Worm (Caenorhabditis elegans) whole organism, L1 larva: ENCODE measurements around the gene fbxb-60.
"Not testable (repeated sequence)": the region's sequence is repeated elsewhere in the genome, so short reads cannot be mapped to it uniquely, and the experiment has no call there.

Source experiments
- C16A3.4 ChIP-seq: fragments of 150-350 bp; optimal IDR thresholded peaks from 2 replicates; lab custom pipeline; 2014; ENCODE audit warnings: missing biosample characterization, missing genetic modification characterization
- C34B4.2 ChIP-seq: sonication (generic microtip); optimal IDR thresholded peaks from 2 replicates; lab custom pipeline; 2017; ENCODE audit warnings: mild to moderate bottlenecking, missing genetic modification characterization, missing compliant biosample characterization
- F16B12.6 ChIP-seq: fragments of 150-350 bp; optimal IDR thresholded peaks from 2 replicates; lab custom pipeline; 2014; ENCODE audit warnings: missing biosample characterization, missing genetic modification characterization
- alr-1 ChIP-seq: fragments of 200-800 bp; sonication (Bioruptor generic); optimal IDR thresholded peaks from 2 replicates; lab custom pipeline; 2018; ENCODE audit warnings: borderline replicate concordance, mild to moderate bottlenecking, missing genetic modification characterization, missing compliant biosample characterization
- blmp-1 ChIP-seq: fragments of 150-350 bp; optimal IDR thresholded peaks from 2 replicates; lab custom pipeline; 2014; ENCODE audit warnings: missing biosample characterization, missing genetic modification characterization
- ceh-63 ChIP-seq: fragments of 200-800 bp; sonication (Bioruptor generic); optimal IDR thresholded peaks from 2 replicates; lab custom pipeline; 2018; ENCODE audit warnings: mild to moderate bottlenecking, missing genetic modification characterization, missing compliant biosample characterization
- ceh-8 ChIP-seq: fragments of 200-800 bp; sonication (Bioruptor generic); optimal IDR thresholded peaks from 2 replicates; lab custom pipeline; 2018; ENCODE audit warnings: mild to moderate bottlenecking, missing genetic modification characterization, moderate library complexity, missing compliant biosample characterization
- ceh-90 ChIP-seq: sonication (generic microtip); optimal IDR thresholded peaks from 2 replicates; lab custom pipeline; 2016; ENCODE audit warnings: missing genetic modification characterization, missing compliant biosample characterization
- ces-1 ChIP-seq: fragments of 150-350 bp; optimal IDR thresholded peaks from 2 replicates; lab custom pipeline; 2014; ENCODE audit warnings: missing biosample characterization, missing genetic modification reagents, missing genetic modification characterization
- dpl-1 ChIP-seq, 3 experiments: fragments of 150-350 bp in 2 of 3; sonication (generic microtip) in 1 of 3; optimal IDR thresholded peaks; 2 replicates each; lab custom pipeline; 2014 to 2017; ENCODE audit warnings: missing biosample characterization in 3 of 3, missing genetic modification characterization in 3 of 3, missing genetic modification reagents in 3 of 3
- egl-27 ChIP-seq, 2 experiments: fragments of 150-350 bp in 1 of 2; sonication (generic microtip); optimal IDR thresholded peaks; 3 replicates each; lab custom pipeline; 2017 to 2018; ENCODE audit warnings: missing biosample characterization in 2 of 2, missing genetic modification characterization in 2 of 2, missing genetic modification reagents in 2 of 2
- elt-3 ChIP-seq, 6 experiments: fragments of 150-350 bp in 1 of 6; sonication (generic microtip); optimal IDR thresholded peaks; 2 replicates each; lab custom pipeline; 2017 to 2018; ENCODE audit warnings: missing biosample characterization in 6 of 6, missing genetic modification characterization in 6 of 6, inconsistent platforms in 1 of 6
- isw-1 ChIP-seq: fragments of 200-800 bp; sonication (Bioruptor generic); IDR thresholded peaks from 2 replicates; pipeline ENCODE4 v1.3.6; 2022; ENCODE audit warnings: missing genetic modification characterization, missing compliant biosample characterization
- jun-1 ChIP-seq: fragments of 150-350 bp; optimal IDR thresholded peaks from 2 replicates; lab custom pipeline; 2014; ENCODE audit warnings: missing biosample characterization, missing genetic modification reagents, missing genetic modification characterization
- lin-13 ChIP-seq: fragments of 150-350 bp; optimal IDR thresholded peaks from 2 replicates; lab custom pipeline; 2014; ENCODE audit warnings: missing biosample characterization, missing genetic modification reagents, missing genetic modification characterization
- lin-35 ChIP-seq, 2 experiments: fragments of 150-350 bp; optimal IDR thresholded peaks; 2 replicates each; lab custom pipeline; 2014; ENCODE audit warnings: missing biosample characterization in 2 of 2, missing genetic modification characterization in 2 of 2, missing genetic modification reagents in 2 of 2
- lin-39 ChIP-seq: fragments of 150-350 bp; optimal IDR thresholded peaks from 2 replicates; lab custom pipeline; 2014; ENCODE audit warnings: missing biosample characterization, missing genetic modification reagents, missing genetic modification characterization
- lir-3 ChIP-seq: sonication (generic microtip); optimal IDR thresholded peaks from 2 replicates; lab custom pipeline; 2016; ENCODE audit warnings: mild to moderate bottlenecking, missing genetic modification characterization, moderate library complexity, missing compliant biosample characterization; ENCODE audit not compliant: poor library complexity
- lsy-2 ChIP-seq, 2 experiments: fragments of 150-350 bp; optimal IDR thresholded peaks; 2 replicates each; lab custom pipeline; 2014; ENCODE audit warnings: missing biosample characterization in 2 of 2, missing genetic modification characterization in 2 of 2
- mdl-1 ChIP-seq, 2 experiments: fragments of 150-350 bp; optimal IDR thresholded peaks; 2 replicates each; lab custom pipeline; 2014 to 2017; ENCODE audit warnings: missing biosample characterization in 2 of 2, missing genetic modification characterization in 2 of 2, inconsistent platforms in 1 of 2
- mef-2 ChIP-seq: fragments of 150-350 bp; optimal IDR thresholded peaks from 2 replicates; lab custom pipeline; 2014; ENCODE audit warnings: missing biosample characterization, missing genetic modification characterization
- mep-1 ChIP-seq: fragments of 150-350 bp; optimal IDR thresholded peaks from 2 replicates; lab custom pipeline; 2014; ENCODE audit warnings: missing biosample characterization, missing genetic modification characterization
- nhr-12 ChIP-seq: sonication (generic microtip); optimal IDR thresholded peaks from 2 replicates; lab custom pipeline; 2017; ENCODE audit warnings: missing biosample characterization, missing genetic modification characterization
- nhr-20 ChIP-seq: sonication (generic microtip); optimal IDR thresholded peaks from 2 replicates; lab custom pipeline; 2016; ENCODE audit warnings: mild to moderate bottlenecking, missing genetic modification characterization, missing compliant biosample characterization
- nhr-28 ChIP-seq: fragments of 150-350 bp; optimal IDR thresholded peaks from 2 replicates; lab custom pipeline; 2014; ENCODE audit warnings: missing biosample characterization, missing genetic modification characterization
- nhr-71 ChIP-seq: sonication (generic microtip); optimal IDR thresholded peaks from 2 replicates; lab custom pipeline; 2016; ENCODE audit warnings: mild to moderate bottlenecking, missing genetic modification characterization, moderate library complexity, missing compliant biosample characterization
- nhr-76 ChIP-seq: sonication (generic microtip); optimal IDR thresholded peaks from 2 replicates; lab custom pipeline; 2017; ENCODE audit warnings: missing biosample characterization, missing genetic modification characterization
- nhr-84 ChIP-seq: sonication (generic microtip); optimal IDR thresholded peaks from 2 replicates; lab custom pipeline; 2017; ENCODE audit warnings: missing biosample characterization, missing genetic modification characterization
- pag-3 ChIP-seq: sonication (generic microtip); optimal IDR thresholded peaks from 2 replicates; lab custom pipeline; 2017; ENCODE audit warnings: missing genetic modification characterization, mild to moderate bottlenecking, missing compliant biosample characterization, antibody characterized with exemption, borderline replicate concordance; ENCODE audit not compliant: insufficient read depth
- pqm-1 ChIP-seq: sonication (generic microtip); optimal IDR thresholded peaks from 3 replicates; lab custom pipeline; 2017; ENCODE audit warnings: missing biosample characterization, missing genetic modification characterization
- tbx-2 ChIP-seq: sonication (generic microtip); optimal IDR thresholded peaks from 2 replicates; lab custom pipeline; 2016; ENCODE audit warnings: missing genetic modification characterization, missing compliant biosample characterization
- tlp-1 ChIP-seq: fragments of 150-350 bp; optimal IDR thresholded peaks from 2 replicates; lab custom pipeline; 2014; ENCODE audit warnings: missing biosample characterization, missing genetic modification characterization
- unc-130 ChIP-seq: fragments of 150-350 bp; optimal IDR thresholded peaks from 2 replicates; lab custom pipeline; 2017; ENCODE audit warnings: missing biosample characterization, missing genetic modification characterization, inconsistent platforms
- unc-30 ChIP-seq: sonication (generic microtip); optimal IDR thresholded peaks from 2 replicates; lab custom pipeline; 2017; ENCODE audit warnings: missing biosample characterization, missing genetic modification characterization
- unc-62 ChIP-seq: fragments of 150-350 bp; optimal IDR thresholded peaks from 2 replicates; lab custom pipeline; 2014; ENCODE audit warnings: missing biosample characterization, missing genetic modification reagents, missing genetic modification characterization
- vab-15 ChIP-seq: sonication (generic microtip); optimal IDR thresholded peaks from 2 replicates; lab custom pipeline; 2017; ENCODE audit warnings: missing genotype, mild to moderate bottlenecking, missing genetic modification characterization, missing compliant biosample characterization
- xbp-1 ChIP-seq: sonication (generic microtip); optimal IDR thresholded peaks from 2 replicates; lab custom pipeline; 2016; ENCODE audit warnings: missing genetic modification characterization, missing compliant biosample characterization
- ztf-11 ChIP-seq, 2 experiments: sonication (generic microtip); optimal IDR thresholded peaks; 2 replicates each; lab custom pipeline; 2016 to 2017; ENCODE audit warnings: missing genetic modification characterization in 2 of 2, missing biosample characterization in 1 of 2, missing compliant biosample characterization in 1 of 2
- ztf-4 ChIP-seq: fragments of 150-350 bp; optimal IDR thresholded peaks from 2 replicates; lab custom pipeline; 2014; ENCODE audit warnings: missing biosample characterization, missing genetic modification characterization

The fbxb-60 gene

DNA sequence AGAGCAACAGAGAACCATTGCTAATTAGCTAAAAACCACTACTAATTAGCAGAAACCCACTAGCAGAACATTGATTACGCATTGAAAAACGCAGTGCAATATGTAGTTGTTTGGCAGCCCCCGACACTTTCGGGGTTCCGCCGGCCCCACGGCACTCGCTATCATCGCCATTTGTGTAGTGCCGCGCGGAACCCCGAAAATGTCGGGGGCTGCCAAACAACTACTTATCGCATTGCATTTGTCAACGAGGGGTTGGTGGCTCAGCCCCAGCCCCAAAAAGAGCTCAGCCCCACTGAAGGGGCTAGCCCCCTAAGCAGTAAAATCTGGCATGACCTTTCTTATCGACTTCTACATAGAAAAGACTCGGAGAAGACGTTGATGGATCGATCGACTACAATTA is 38.2 kb upstream of the fbxb-60 start:
- TF ChIP-seq mep-1 (tag; lab: Kevin White, UChicago) (no peak), blmp-1 (no peak), F16B12.6 (tag; lab: Kevin White, UChicago) (no peak), pag-3 (tag; lab: Kevin White, UChicago) (no peak), mdl-1 (tag; optimal IDR thresholded peaks at IDR 0.05; lab: Kevin White, UChicago) (no peak), lin-13 (no peak), C34B4.2 (no peak), nhr-71 (no peak), ceh-63 (GFP tag; lab: Kevin White, UChicago) (no peak), C16A3.4 (tag; lab: Kevin White, UChicago) (no peak), unc-30 (tag; lab: Kevin White, UChicago) (no peak), tbx-2 (tag; lab: Kevin White, UChicago) (no peak), ztf-4 (no peak), ceh-90 (tag; lab: Kevin White, UChicago) (no peak)
- TF ChIP-seq, all 84 proteins: peak for 0

DNA sequence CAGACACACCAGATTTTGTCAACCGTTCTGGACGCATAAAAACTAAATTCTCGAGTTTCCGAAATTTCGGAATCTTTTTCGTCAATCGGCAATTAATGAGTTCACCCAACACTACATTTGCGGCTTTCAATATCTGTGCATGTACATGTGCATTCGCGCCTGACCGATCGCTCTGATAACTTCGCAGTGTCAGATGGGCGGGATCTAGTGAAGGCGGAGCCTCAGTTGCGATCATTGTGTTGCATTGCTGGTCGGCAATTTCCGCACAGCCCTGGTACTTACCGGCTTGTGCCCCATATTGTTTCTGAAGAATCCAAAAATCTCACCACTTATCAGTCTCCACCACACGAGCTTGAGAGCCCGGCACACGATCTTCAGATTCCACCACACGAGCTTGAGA is 36.9 kb upstream of the fbxb-60 start:
- TF ChIP-seq lin-39 (no peak), xbp-1 (tag; lab: Kevin White, UChicago) (no peak), nhr-20 (tag; lab: Kevin White, UChicago) (no peak), alr-1 (tag; lab: Kevin White, UChicago) (no peak), nhr-84 (tag; lab: Kevin White, UChicago) (no peak), C34B4.2 (no peak), ceh-63 (GFP tag; lab: Kevin White, UChicago) (no peak)

DNA sequence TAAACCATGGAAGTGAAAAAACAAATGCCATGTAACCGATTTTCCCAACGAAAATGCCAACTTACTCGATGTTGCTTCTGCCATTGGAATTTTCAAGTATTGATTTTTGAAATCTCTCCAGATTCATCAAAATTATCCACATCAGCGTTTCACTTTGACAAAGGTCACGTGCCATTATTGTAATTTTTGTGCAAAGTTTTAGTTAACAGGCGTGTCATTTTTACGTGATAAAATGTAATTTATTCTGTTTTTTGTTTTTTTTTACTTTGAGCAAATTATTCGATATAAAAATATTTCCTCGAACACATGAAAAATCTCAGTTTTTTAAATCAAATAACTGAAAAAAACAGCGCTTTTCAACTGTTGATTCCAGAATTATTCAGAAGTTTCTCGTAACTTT is 35.3 kb upstream of the fbxb-60 start, which contains the start of gene F21D9.2:
TSS of gene F21D9.2 (minus strand) at position 101 of the 400 bp plus-strand sequence.
- no peak for TF ChIP-seq egl-27 (tag; optimal IDR thresholded peaks at IDR 0.05; lab: Kevin White, UChicago)
- no peak for TF ChIP-seq nhr-12 (tag; lab: Kevin White, UChicago)
- no peak for TF ChIP-seq nhr-28
- no peak for TF ChIP-seq jun-1 (tag; lab: Kevin White, UChicago)
- TF ChIP-seq nhr-76 (tag; lab: Kevin White, UChicago), result no peak
- TF ChIP-seq ztf-11 (tag; optimal IDR thresholded peaks at IDR 0.05; lab: Kevin White, UChicago), result no peak
- TF ChIP-seq unc-62 (GFP tag; lab: Kevin White, UChicago), result no peak
- TF ChIP-seq lsy-2 (tag; optimal IDR thresholded peaks at IDR 0.05; lab: Kevin White, UChicago), result no peak
- TF ChIP-seq isw-1, result no peak
- no peak for TF ChIP-seq dpl-1 (GFP tag; optimal IDR thresholded peaks at IDR 0.05; lab: Kevin White, UChicago)
- TF ChIP-seq nhr-20 (tag; lab: Kevin White, UChicago), result no peak

DNA sequence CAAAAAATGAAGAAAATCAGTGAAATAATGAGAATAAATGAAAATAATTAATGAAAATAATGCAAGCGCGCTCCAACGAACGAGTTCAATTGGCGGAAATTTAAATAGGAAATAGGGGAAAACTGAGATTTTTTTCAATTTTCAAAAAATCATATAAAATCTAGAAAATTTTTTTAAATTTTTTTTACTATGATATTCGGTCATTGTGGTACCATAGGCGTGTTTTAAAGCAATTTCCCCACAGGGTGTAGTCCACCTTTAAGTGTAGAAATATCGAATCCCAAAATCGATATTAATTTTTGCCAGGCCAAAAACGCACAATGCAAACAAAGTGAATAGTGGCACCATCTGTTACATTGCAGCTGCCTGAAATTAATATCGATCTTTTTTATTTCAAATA is 33.5 kb upstream of the fbxb-60 start, which contains the start of gene F21D9.1:
TSS of gene F21D9.1 (plus strand) at position 301 of the 400 bp plus-strand sequence.
- not testable (repeated sequence) for TF ChIP-seq pqm-1, vab-15, tlp-1 (tag; lab: Kevin White, UChicago)
- TF ChIP-seq, all 84 proteins: peak for 0; not testable (repeated sequence) for 84

DNA sequence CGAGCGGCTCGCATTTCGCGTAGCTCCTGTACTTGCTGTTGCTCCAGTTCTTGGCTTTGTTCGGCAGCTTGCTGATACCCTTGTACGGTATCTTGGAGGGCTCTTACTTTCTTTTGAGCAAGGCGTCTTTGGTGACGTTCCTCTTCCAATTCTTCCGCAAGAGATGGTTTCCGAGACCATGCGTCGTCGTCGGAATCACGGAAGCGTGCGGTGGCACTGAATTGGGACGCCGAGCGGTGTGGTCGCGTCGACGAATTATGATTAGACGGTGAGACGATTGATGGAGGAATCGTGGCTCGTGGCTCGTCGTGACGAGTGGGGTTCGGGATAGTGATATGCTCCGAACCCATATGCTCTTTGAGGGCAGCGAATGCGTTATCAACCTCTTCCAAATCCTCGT is 21.3 kb upstream of the fbxb-60 start:
- TF ChIP-seq ceh-8 (GFP tag; lab: Kevin White, UChicago), result no peak
- TF ChIP-seq nhr-71, result no peak
- TF ChIP-seq nhr-12 (tag; lab: Kevin White, UChicago), result no peak
- TF ChIP-seq ceh-90 (tag; lab: Kevin White, UChicago), result no peak
- TF ChIP-seq ces-1 (GFP tag; lab: Kevin White, UChicago), result no peak
- TF ChIP-seq lin-39, result no peak
- TF ChIP-seq lin-35 (GFP tag; optimal IDR thresholded peaks at IDR 0.05; lab: Kevin White, UChicago), result no peak
- TF ChIP-seq unc-130 (tag; lab: Kevin White, UChicago), result no peak
- TF ChIP-seq lir-3 (tag; lab: Kevin White, UChicago), result no peak
- TF ChIP-seq F16B12.6 (tag; lab: Kevin White, UChicago), result no peak
- TF ChIP-seq lsy-2 (tag; optimal IDR thresholded peaks at IDR 0.05; lab: Kevin White, UChicago), result no peak
- no peak for TF ChIP-seq ceh-63 (GFP tag; lab: Kevin White, UChicago)
- TF ChIP-seq mef-2 (tag; lab: Kevin White, UChicago), result no peak
- no peak for TF ChIP-seq unc-30 (tag; lab: Kevin White, UChicago)
- TF ChIP-seq elt-3 (tag; optimal IDR thresholded peaks at IDR 0.05; lab: Kevin White, UChicago), result no peak
- TF ChIP-seq nhr-20 (tag; lab: Kevin White, UChicago), result no peak
- TF ChIP-seq lin-13, result no peak
